Fruit fly (Drosophila melanogaster): ENCODE data around the gene grp.

dm6 chr2L:16703008-16703510 lies 23.2 kb downstream of the grp start:
- TF ChIP-seq usp (GFP tag; optimal IDR thresholded peaks at IDR 0.05) (no peak), GATAd (GFP tag; optimal IDR thresholded peaks at IDR 0.05) (no peak), Dfd (GFP tag; optimal IDR thresholded peaks at IDR 0.05) (no peak), woc (GFP tag; optimal IDR thresholded peaks at IDR 0.05) (no peak), h (GFP tag; optimal IDR thresholded peaks at IDR 0.05) (no peak), fru (GFP tag; optimal IDR thresholded peaks at IDR 0.05) (no peak), Myc (optimal IDR thresholded peaks at IDR 0.05) (no peak), CG32264 (GFP tag; optimal IDR thresholded peaks at IDR 0.05) (no peak), CG9705 (GFP tag; optimal IDR thresholded peaks at IDR 0.05) (no peak), Jra (GFP tag; optimal IDR thresholded peaks at IDR 0.05) (no peak), lola (GFP tag; optimal IDR thresholded peaks at IDR 0.05) (no peak)
